Worm (Caenorhabditis elegans) whole organism, L4 larva: ENCODE results near the gene Y55D9A.2.

Experiments
- ceh-32 ChIP-seq: sonication (generic microtip); optimal IDR thresholded peaks from 2 replicates; lab custom pipeline; 2016; ENCODE audit warnings: mild to moderate bottlenecking, missing genetic modification characterization, missing compliant biosample characterization; ENCODE audit not compliant: poor library complexity
- nhr-77 ChIP-seq: fragments of 150-350 bp; optimal IDR thresholded peaks from 2 replicates; lab custom pipeline; 2014; ENCODE audit warnings: missing biosample characterization, missing genetic modification characterization
- rbr-2 ChIP-seq: sonication (generic microtip); optimal IDR thresholded peaks from 2 replicates; lab custom pipeline; 2016; ENCODE audit warnings: missing genotype, missing genetic modification characterization, missing compliant biosample characterization

- TF ChIP-seq ceh-32 (tag; lab: Kevin White, UChicago), result no peak
- TF ChIP-seq nhr-77 (tag; lab: Kevin White, UChicago), result no peak
- TF ChIP-seq rbr-2, result no peak
These were observed 28.6 kb upstream of the Y55D9A.2 start for ce11 chrIV:12633825-12634224.
